Worm (Caenorhabditis elegans): ENCODE measurements around the gene Y57G7A.3.

DNA sequence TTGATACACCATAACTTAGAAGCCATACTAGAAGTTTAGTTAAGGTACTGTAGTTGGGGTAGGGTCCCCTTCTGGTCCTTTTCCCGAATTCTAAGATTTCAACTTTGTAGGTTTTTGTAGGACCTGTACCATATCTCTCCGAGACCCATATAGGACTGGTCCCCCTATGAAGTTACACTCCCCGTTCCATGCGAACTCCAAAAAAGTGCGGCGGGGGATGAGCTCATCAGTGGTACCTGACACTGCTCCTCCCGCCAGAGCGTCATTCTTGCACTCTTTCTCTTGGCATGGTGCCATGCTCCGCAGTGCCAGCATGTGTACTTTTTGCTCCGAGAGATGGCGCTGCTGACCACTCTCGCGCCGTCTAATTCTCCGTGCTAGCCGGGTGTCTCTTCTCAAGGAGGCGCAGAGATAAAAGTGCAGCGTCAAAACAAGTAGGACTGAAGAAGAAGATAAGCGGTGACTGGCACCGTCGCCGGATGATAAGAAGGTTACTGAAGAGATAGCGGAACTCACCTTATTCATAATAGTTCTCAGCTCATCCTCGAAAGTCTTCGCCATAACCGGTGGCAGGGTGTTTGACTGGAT is 46.1 kb upstream of the Y57G7A.3 start:
- TF ChIP-seq fkh-10 (GFP tag; optimal IDR thresholded peaks at IDR 0.05): no peak
- no peak for TF ChIP-seq tbx-7 (tag; optimal IDR thresholded peaks at IDR 0.05)
- peak; percentile 18 for TF ChIP-seq tbx-2 (tag; optimal IDR thresholded peaks at IDR 0.05)
- TF ChIP-seq C38D4.7 (GFP tag; optimal IDR thresholded peaks at IDR 0.05): no peak

Measured in whole organism, late embryonic.